Comparison of ENCODE assay signal across 5 fruit fly cellular contexts in genomic region chrX:11351351-11351750, dm6.
TF ChIP-seq lines count a peak whose summit lies in the region.

No protein-coding gene starts in this region.

- peak; percentile 62 for TF ChIP-seq CTCF in whole organism, embryonic (GFP tag; optimal IDR thresholded peaks at IDR 0.05; lab: Kevin White, UChicago)

TF ChIP-seq in whole organism, adult, 20 proteins besides CTCF, POLR2A, EP300 and RAD21 (continues in another document):
- peak; percentile 95 for TF ChIP-seq CG7101 (tag; optimal IDR thresholded peaks at IDR 0.05; lab: Kevin White, UChicago)
- peak; percentile 91 for TF ChIP-seq Crg-1 (GFP tag; optimal IDR thresholded peaks at IDR 0.05; lab: Kevin White, UChicago)
- peak; percentile 85 for TF ChIP-seq Mnt (GFP tag; optimal IDR thresholded peaks at IDR 0.05; lab: Kevin White, UChicago)
- peak; percentile 96 for TF ChIP-seq CG12768 (GFP tag; optimal IDR thresholded peaks at IDR 0.05; lab: Kevin White, UChicago)
- TF ChIP-seq Hr96 (GFP tag; optimal IDR thresholded peaks at IDR 0.05; lab: Kevin White, UChicago) = no peak
- TF ChIP-seq ovo (GFP tag; optimal IDR thresholded peaks at IDR 0.05; lab: Kevin White, UChicago) = peak; percentile 42
- TF ChIP-seq pad (GFP tag; optimal IDR thresholded peaks at IDR 0.05; lab: Kevin White, UChicago) = peak; percentile 81
- peak; percentile 92 for TF ChIP-seq CG1620 (GFP tag; optimal IDR thresholded peaks at IDR 0.05; lab: Kevin White, UChicago)
- TF ChIP-seq bab1 (GFP tag; optimal IDR thresholded peaks at IDR 0.05; lab: Kevin White, UChicago) = peak; percentile 98
- peak; percentile 69 for TF ChIP-seq tj (GFP tag; optimal IDR thresholded peaks at IDR 0.05; lab: Kevin White, UChicago)
- peak; percentile 83 for TF ChIP-seq CG5204 (GFP tag; optimal IDR thresholded peaks at IDR 0.05; lab: Kevin White, UChicago)
- peak; percentile 92 for TF ChIP-seq toe (GFP tag; optimal IDR thresholded peaks at IDR 0.05; lab: Kevin White, UChicago)
- TF ChIP-seq CG33017 (tag; optimal IDR thresholded peaks at IDR 0.05; lab: Kevin White, UChicago) = peak; percentile 92
- TF ChIP-seq cnc (optimal IDR thresholded peaks at IDR 0.05; lab: Kevin White, UChicago) = no peak
- peak; percentile 74 for TF ChIP-seq cic (GFP tag; optimal IDR thresholded peaks at IDR 0.05; lab: Kevin White, UChicago)
- TF ChIP-seq CG7045 (GFP tag; optimal IDR thresholded peaks at IDR 0.05; lab: Kevin White, UChicago) = peak; percentile 94
- TF ChIP-seq Clk (GFP tag; optimal IDR thresholded peaks at IDR 0.05; lab: Kevin White, UChicago) = peak; percentile 89
- peak; percentile 85 for TF ChIP-seq CG11617 (GFP tag; optimal IDR thresholded peaks at IDR 0.05; lab: Kevin White, UChicago)

TF ChIP-seq in whole organism, embryonic, 481 proteins besides CTCF, POLR2A, EP300 and RAD21 (continues in another document):
- peak; percentile 88 for TF ChIP-seq schlank (tag; optimal IDR thresholded peaks at IDR 0.05; lab: Kevin White, UChicago)
- peak; percentile 86 for TF ChIP-seq nom (GFP tag; optimal IDR thresholded peaks at IDR 0.05; lab: Kevin White, UChicago)
- peak; percentile 88 for TF ChIP-seq CG10462 (GFP tag; optimal IDR thresholded peaks at IDR 0.05; lab: Kevin White, UChicago)
- peak; percentile 93 for TF ChIP-seq CG9817 (tag; optimal IDR thresholded peaks at IDR 0.05; lab: Kevin White, UChicago)
- TF ChIP-seq Sry-δ (GFP tag; optimal IDR thresholded peaks at IDR 0.05; lab: Kevin White, UChicago) = peak; percentile 41
- peak; percentile 91 for TF ChIP-seq CG2712 (tag; optimal IDR thresholded peaks at IDR 0.05; lab: Kevin White, UChicago)
- no peak for TF ChIP-seq CG16813 (GFP tag; IDR thresholded peaks at IDR 0.05; lab: Robert Waterston, UW; ENCODE audit: partially characterized antibody)
- TF ChIP-seq stc (GFP tag; IDR thresholded peaks at IDR 0.05; lab: Robert Waterston, UW) = peak; percentile 94
- peak; percentile 94 for TF ChIP-seq lilli (GFP tag; optimal IDR thresholded peaks at IDR 0.05; lab: Kevin White, UChicago)
- TF ChIP-seq CG7372 (GFP tag; IDR thresholded peaks at IDR 0.05; lab: Robert Waterston, UW) = peak; percentile 91
- peak in 1 of 2 experiments; percentile 56 for TF ChIP-seq Hr78 (GFP tag; optimal IDR thresholded peaks at IDR 0.05; lab: Kevin White, UChicago)
- peak; percentile 93 for TF ChIP-seq Meics (GFP tag; optimal IDR thresholded peaks at IDR 0.05; lab: Kevin White, UChicago)
- TF ChIP-seq CG1832 (GFP tag; optimal IDR thresholded peaks at IDR 0.05; lab: Kevin White, UChicago) = no peak
- peak; percentile 95 for TF ChIP-seq ase (GFP tag; IDR thresholded peaks at IDR 0.05; lab: Robert Waterston, UW)
- TF ChIP-seq zfh2 (GFP tag; optimal IDR thresholded peaks at IDR 0.05; lab: Kevin White, UChicago) = peak; percentile 92
- peak; percentile 61 for TF ChIP-seq psq (GFP tag; optimal IDR thresholded peaks at IDR 0.05; lab: Kevin White, UChicago)
- peak; percentile 92 for TF ChIP-seq Sox102F (GFP tag; optimal IDR thresholded peaks at IDR 0.05; lab: Kevin White, UChicago)
- peak; percentile 38 for TF ChIP-seq Sry-β (GFP tag; optimal IDR thresholded peaks at IDR 0.05; lab: Kevin White, UChicago)

TF ChIP-seq in whole organism, prepupa, 60 proteins besides CTCF, POLR2A, EP300 and RAD21 (continues in another document):
- TF ChIP-seq Eip93F (GFP tag; optimal IDR thresholded peaks at IDR 0.05; lab: Kevin White, UChicago) = no peak
- peak; percentile 96 for TF ChIP-seq CG32006 (GFP tag; optimal IDR thresholded peaks at IDR 0.05; lab: Kevin White, UChicago)
- TF ChIP-seq Gug (GFP tag; IDR thresholded peaks at IDR 0.05; lab: Robert Waterston, UW) = peak; percentile 96
- TF ChIP-seq CG4318 (GFP tag; optimal IDR thresholded peaks at IDR 0.05; lab: Kevin White, UChicago) = peak; percentile 92
- peak; percentile 96 for TF ChIP-seq CG11294 (GFP tag; IDR thresholded peaks at IDR 0.05; lab: Robert Waterston, UW)
- peak; percentile 94 for TF ChIP-seq CG10631 (GFP tag; optimal IDR thresholded peaks at IDR 0.05; lab: Kevin White, UChicago)
- TF ChIP-seq Ets96B (tag; optimal IDR thresholded peaks at IDR 0.05; lab: Kevin White, UChicago) = peak; percentile 91
- peak; percentile 77 for TF ChIP-seq CG9139 (GFP tag; optimal IDR thresholded peaks at IDR 0.05; lab: Kevin White, UChicago)
- TF ChIP-seq CG3919 (GFP tag; optimal IDR thresholded peaks at IDR 0.05; lab: Kevin White, UChicago) = peak; percentile 96
- TF ChIP-seq OdsH (GFP tag; optimal IDR thresholded peaks at IDR 0.05; lab: Kevin White, UChicago) = peak; percentile 95
- peak; percentile 96 for TF ChIP-seq Hr39 (GFP tag; optimal IDR thresholded peaks at IDR 0.05; lab: Kevin White, UChicago)
- TF ChIP-seq CG7368 (GFP tag; optimal IDR thresholded peaks at IDR 0.05; lab: Kevin White, UChicago) = peak; percentile 95
- TF ChIP-seq CG10669 (GFP tag; optimal IDR thresholded peaks at IDR 0.05; lab: Kevin White, UChicago) = peak; percentile 93
- TF ChIP-seq CG6276 (GFP tag; optimal IDR thresholded peaks at IDR 0.05; lab: Kevin White, UChicago) = peak; percentile 96
- TF ChIP-seq CG6792 (GFP tag; optimal IDR thresholded peaks at IDR 0.05; lab: Kevin White, UChicago) = peak; percentile 95
- TF ChIP-seq spab (GFP tag; optimal IDR thresholded peaks at IDR 0.05; lab: Kevin White, UChicago) = peak; percentile 90
- TF ChIP-seq Sox14 (GFP tag; optimal IDR thresholded peaks at IDR 0.05; lab: Kevin White, UChicago) = peak; percentile 94
- TF ChIP-seq pdm3 (GFP tag; optimal IDR thresholded peaks at IDR 0.05; lab: Kevin White, UChicago) = peak; percentile 96
- peak; percentile 92 for TF ChIP-seq Eip75B (GFP tag; optimal IDR thresholded peaks at IDR 0.05; lab: Kevin White, UChicago)

TF ChIP-seq in whole organism, pupa, 21 proteins besides CTCF, POLR2A, EP300 and RAD21:
- TF ChIP-seq CG14655 (GFP tag; optimal IDR thresholded peaks at IDR 0.05; lab: Kevin White, UChicago) (peak; percentile 95), CG10348 (GFP tag; IDR thresholded peaks at IDR 0.05; lab: Robert Waterston, UW) (peak; percentile 91), Pif1B (GFP tag; optimal IDR thresholded peaks at IDR 0.05; lab: Kevin White, UChicago) (peak; percentile 88), CG17806 (tag; optimal IDR thresholded peaks at IDR 0.05; lab: Kevin White, UChicago) (peak; percentile 90), CG13204 (GFP tag; optimal IDR thresholded peaks at IDR 0.05; lab: Kevin White, UChicago) (peak; percentile 88), gl (tag; optimal IDR thresholded peaks at IDR 0.05; lab: Kevin White, UChicago) (peak; percentile 90), CG4496 (GFP tag; IDR thresholded peaks at IDR 0.05; lab: Robert Waterston, UW) (peak; percentile 99), Snoo (tag; optimal IDR thresholded peaks at IDR 0.05; lab: Kevin White, UChicago) (peak; percentile 90), CG9948 (tag; optimal IDR thresholded peaks at IDR 0.05; lab: Kevin White, UChicago) (peak; percentile 88), CG15710 (tag; optimal IDR thresholded peaks at IDR 0.05; lab: Kevin White, UChicago) (peak; percentile 91), CG34367 (tag; optimal IDR thresholded peaks at IDR 0.05; lab: Kevin White, UChicago) (peak; percentile 92), CG8159 (tag; optimal IDR thresholded peaks at IDR 0.05; lab: Kevin White, UChicago) (peak; percentile 89), rn (GFP tag; IDR thresholded peaks at IDR 0.05; lab: Robert Waterston, UW) (peak; percentile 94), Ets98B (GFP tag; IDR thresholded peaks at IDR 0.05; lab: Robert Waterston, UW) (peak; percentile 98), CG12605 (GFP tag; IDR thresholded peaks at IDR 0.05; lab: Robert Waterston, UW) (peak; percentile 97), D1 (tag; optimal IDR thresholded peaks at IDR 0.05; lab: Kevin White, UChicago) (no peak), fd96Ca (GFP tag; IDR thresholded peaks at IDR 0.05; lab: Robert Waterston, UW) (peak; percentile 99), CG32121 (GFP tag; IDR thresholded peaks at IDR 0.05; lab: Robert Waterston, UW) (peak; percentile 98), EcR (GFP tag; optimal IDR thresholded peaks at IDR 0.05; lab: Kevin White, UChicago) (no peak), Pif1A (GFP tag; optimal IDR thresholded peaks at IDR 0.05; lab: Kevin White, UChicago) (peak; percentile 95), CG8301 (tag; optimal IDR thresholded peaks at IDR 0.05; lab: Kevin White, UChicago) (peak; percentile 95)

TF ChIP-seq in whole organism, wandering third instar larva, 38 proteins besides CTCF, POLR2A, EP300 and RAD21 (continues in another document):
- TF ChIP-seq Sp1 (GFP tag; optimal IDR thresholded peaks at IDR 0.05; lab: Kevin White, UChicago) (peak; percentile 86), ey (GFP tag; optimal IDR thresholded peaks at IDR 0.05; lab: Kevin White, UChicago) (peak; percentile 95), jim (GFP tag; optimal IDR thresholded peaks at IDR 0.05; lab: Kevin White, UChicago) (peak; percentile 68), Myc (optimal IDR thresholded peaks at IDR 0.05; lab: Kevin White, UChicago) (no peak), h (GFP tag; optimal IDR thresholded peaks at IDR 0.05; lab: Kevin White, UChicago) (peak; percentile 95), Dfd (GFP tag; optimal IDR thresholded peaks at IDR 0.05; lab: Kevin White, UChicago) (no peak), Dif (GFP tag; optimal IDR thresholded peaks at IDR 0.05; lab: Kevin White, UChicago; ENCODE audit: partially characterized antibody) (no peak), Vsx2 (GFP tag; optimal IDR thresholded peaks at IDR 0.05; lab: Kevin White, UChicago; ENCODE audit: partially characterized antibody) (no peak), usp (GFP tag; optimal IDR thresholded peaks at IDR 0.05; lab: Kevin White, UChicago) (no peak), Abd-B (GFP tag; optimal IDR thresholded peaks at IDR 0.05; lab: Kevin White, UChicago) (no peak), dl (GFP tag; optimal IDR thresholded peaks at IDR 0.05; lab: Kevin White, UChicago; ENCODE audit: insufficient read depth in 1 of 2, partially characterized antibody in 2 of 2) (no peak), brk (GFP tag; optimal IDR thresholded peaks at IDR 0.05; lab: Kevin White, UChicago) (no peak), dsf (GFP tag; optimal IDR thresholded peaks at IDR 0.05; lab: Kevin White, UChicago; ENCODE audit: borderline replicate concordance) (no peak), sv (GFP tag; optimal IDR thresholded peaks at IDR 0.05; lab: Kevin White, UChicago) (peak; percentile 79), Hr83 (GFP tag; optimal IDR thresholded peaks at IDR 0.05; lab: Kevin White, UChicago; ENCODE audit: poor library complexity, severe bottlenecking) (peak; percentile 93), Jra (GFP tag; optimal IDR thresholded peaks at IDR 0.05; lab: Kevin White, UChicago) (peak; percentile 71), woc (GFP tag; optimal IDR thresholded peaks at IDR 0.05; lab: Kevin White, UChicago) (peak; percentile 84), foxo (GFP tag; optimal IDR thresholded peaks at IDR 0.05; lab: Kevin White, UChicago) (peak; percentile 46 to 96), Mio (GFP tag; optimal IDR thresholded peaks at IDR 0.05; lab: Kevin White, UChicago) (peak; percentile 81), dmrt93B (GFP tag; optimal IDR thresholded peaks at IDR 0.05; lab: Kevin White, UChicago) (peak; percentile 88), CrebA (GFP tag; optimal IDR thresholded peaks at IDR 0.05; lab: Kevin White, UChicago; ENCODE audit: borderline replicate concordance) (no peak), fru (GFP tag; optimal IDR thresholded peaks at IDR 0.05; lab: Kevin White, UChicago) (peak; percentile 92), rgr (GFP tag; optimal IDR thresholded peaks at IDR 0.05; lab: Kevin White, UChicago) (peak; percentile 96)
